Worm (Caenorhabditis elegans) whole organism, early embryonic: Measurements from ENCODE around the gene str-37.

Experiments
- B0310.2 ChIP-seq: sonication (generic microtip); optimal IDR thresholded peaks from 2 replicates; lab custom pipeline; 2016; ENCODE audit warnings: mild to moderate bottlenecking, missing genetic modification characterization, missing compliant biosample characterization
- aly-1 ChIP-seq: sonication (generic microtip); optimal IDR thresholded peaks from 2 replicates; lab custom pipeline; 2016; ENCODE audit warnings: missing genetic modification characterization, missing compliant biosample characterization
- ama-1 ChIP-seq: fragments of 150-350 bp; optimal IDR thresholded peaks from 2 replicates; lab custom pipeline; 2014
- ceh-13 ChIP-seq: fragments of 200-800 bp; sonication (Bioruptor generic); optimal IDR thresholded peaks from 2 replicates; lab custom pipeline; 2018; ENCODE audit warnings: mild to moderate bottlenecking, missing genetic modification characterization, missing compliant biosample characterization
- ets-7 ChIP-seq: sonication (generic microtip); optimal IDR thresholded peaks from 2 replicates; lab custom pipeline; 2016; ENCODE audit warnings: missing genotype, missing genetic modification characterization, missing compliant biosample characterization
- flt-1 ChIP-seq: fragments of 200-800 bp; sonication (Bioruptor generic); IDR thresholded peaks from 2 replicates; pipeline ENCODE4 v1.3.6; 2022; ENCODE audit warnings: missing genetic modification characterization, missing compliant biosample characterization
- hmbx-1 ChIP-seq: sonication (generic microtip); optimal IDR thresholded peaks from 2 replicates; lab custom pipeline; 2016; ENCODE audit warnings: mild to moderate bottlenecking, missing genetic modification characterization, missing compliant biosample characterization
- hnd-1 ChIP-seq: sonication (generic microtip); optimal IDR thresholded peaks from 2 replicates; lab custom pipeline; 2016; ENCODE audit warnings: missing genetic modification characterization, missing compliant biosample characterization
- pes-1 ChIP-seq: fragments of 200-800 bp; sonication (Bioruptor generic); IDR thresholded peaks from 2 replicates; pipeline ENCODE4 v1.3.6; 2022; ENCODE audit warnings: missing genetic modification reagents, missing genetic modification characterization, missing compliant biosample characterization
- scrt-1 ChIP-seq: fragments of 200-800 bp; sonication (Bioruptor generic); IDR thresholded peaks from 2 replicates; pipeline ENCODE4 v1.3.6; 2022; ENCODE audit warnings: missing genetic modification characterization, missing compliant biosample characterization
- tbx-11 ChIP-seq: fragments of 200-800 bp; sonication (Bioruptor generic); IDR thresholded peaks from 2 replicates; pipeline ENCODE4 v1.3.6; 2022; ENCODE audit warnings: missing genetic modification characterization, missing compliant biosample characterization
- tbx-37 ChIP-seq: fragments of 200-800 bp; sonication (Bioruptor generic); conservative IDR thresholded peaks from 2 replicates; pipeline ENCODE4 v1.3.6; 2022; ENCODE audit warnings: missing genetic modification reagents, missing genetic modification characterization, missing compliant biosample characterization
- tra-4 ChIP-seq: sonication (generic microtip); optimal IDR thresholded peaks from 2 replicates; lab custom pipeline; 2017; ENCODE audit warnings: missing genetic modification characterization, missing compliant biosample characterization

DNA sequence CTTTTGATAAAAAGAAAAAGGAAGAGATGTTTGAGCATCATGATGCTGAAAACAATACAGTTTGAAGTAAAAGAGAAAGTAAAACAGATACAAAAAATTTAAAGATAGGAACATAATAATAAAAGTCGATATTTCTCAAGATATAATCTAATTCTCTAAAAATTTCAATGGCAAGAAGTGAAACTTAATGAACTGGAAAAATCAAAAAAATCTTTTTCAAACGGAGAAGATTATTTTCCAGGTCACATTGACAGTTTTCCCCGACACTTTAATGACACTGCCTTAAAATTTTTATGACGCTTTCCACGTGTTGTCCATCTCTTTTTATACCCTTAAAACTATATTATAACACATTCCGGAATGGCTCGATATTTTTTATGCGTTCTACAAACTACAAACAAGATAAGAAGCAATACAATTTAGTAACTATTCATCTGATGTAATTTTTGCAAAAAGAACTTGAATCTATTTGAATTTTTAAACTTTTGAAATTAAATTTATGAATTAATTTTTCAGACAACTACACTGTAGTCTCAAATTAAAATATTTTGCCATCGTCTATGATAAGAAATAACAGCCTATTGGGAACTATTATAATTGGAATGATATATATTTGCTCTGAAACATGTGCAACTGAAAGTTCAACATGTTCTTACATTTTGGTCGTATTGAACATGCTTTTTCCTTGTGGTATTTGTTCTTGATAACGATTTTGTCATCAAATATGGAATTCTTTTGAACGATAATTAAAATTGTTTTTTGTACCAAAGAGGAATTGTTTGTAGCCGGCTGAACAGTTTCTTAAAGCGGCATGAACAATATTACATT is 2.4 kb upstream of the str-37 start, which contains the start of gene C50B6.7:
- TF ChIP-seq ama-1 (lab: Kevin White, UChicago) (no peak), hnd-1 (tag; lab: Kevin White, UChicago) (no peak), tra-4 (tag; lab: Kevin White, UChicago) (no peak), pes-1 (GFP tag; lab: Robert Waterston, UW) (no peak), tbx-37 (GFP tag; lab: Robert Waterston, UW) (no peak), scrt-1 (no peak), hmbx-1 (tag; lab: Kevin White, UChicago) (no peak), tbx-11 (GFP tag; lab: Robert Waterston, UW) (no peak), ets-7 (tag; lab: Kevin White, UChicago) (no peak), B0310.2 (no peak), flt-1 (GFP tag; lab: Robert Waterston, UW) (no peak), ceh-13 (no peak), aly-1 (no peak)
